Worm (Caenorhabditis elegans) whole organism, L2 larva: ENCODE results near the gene F37C12.14.

Source experiments
- ama-1 ChIP-seq: fragments of 150-350 bp; optimal IDR thresholded peaks from 2 replicates; lab custom pipeline; 2018; ENCODE audit warnings: inconsistent platforms
- nhr-23 ChIP-seq: fragments of 150-350 bp; optimal IDR thresholded peaks from 2 replicates; lab custom pipeline; 2014; ENCODE audit warnings: missing biosample characterization, missing genetic modification reagents, missing genetic modification characterization
- nhr-237 ChIP-seq: fragments of 150-350 bp; optimal IDR thresholded peaks from 2 replicates; lab custom pipeline; 2014; ENCODE audit warnings: missing biosample characterization, missing genetic modification characterization
- nhr-6 ChIP-seq: fragments of 150-350 bp; optimal IDR thresholded peaks from 2 replicates; lab custom pipeline; 2014; ENCODE audit warnings: missing biosample characterization, missing genetic modification characterization
- nhr-77 ChIP-seq: fragments of 150-350 bp; optimal IDR thresholded peaks from 2 replicates; lab custom pipeline; 2014; ENCODE audit warnings: missing biosample characterization, missing genetic modification characterization
- unc-62 ChIP-seq: fragments of 150-350 bp; optimal IDR thresholded peaks from 2 replicates; lab custom pipeline; 2014; ENCODE audit warnings: missing biosample characterization, missing genetic modification reagents, missing genetic modification characterization
- ztf-4 ChIP-seq: fragments of 150-350 bp; optimal IDR thresholded peaks from 2 replicates; lab custom pipeline; 2014; ENCODE audit warnings: missing biosample characterization, missing genetic modification characterization

DNA sequence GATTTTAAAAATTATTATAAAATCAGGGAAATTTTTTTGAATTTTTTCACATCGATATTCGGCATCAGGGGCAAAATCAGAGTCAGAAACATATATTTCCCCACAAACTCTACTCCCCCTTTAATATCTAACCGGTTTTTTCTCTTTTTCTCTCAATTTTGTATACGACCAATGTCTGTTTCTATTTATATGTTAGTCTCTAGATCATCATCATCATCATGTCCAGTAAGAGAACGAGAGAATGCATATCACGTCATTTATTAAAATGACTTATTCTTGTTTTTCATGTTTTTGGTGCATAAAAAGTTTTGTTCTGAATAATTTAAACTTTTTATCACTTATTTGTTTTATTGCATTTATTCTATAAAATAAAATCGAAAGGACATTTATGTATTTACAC lies 32.8 kb downstream of the F37C12.14 start:
- TF ChIP-seq nhr-6 (tag; lab: Kevin White, UChicago) = no peak
- no peak for TF ChIP-seq nhr-23 (tag; lab: Kevin White, UChicago)
- no peak for TF ChIP-seq nhr-77 (tag; lab: Kevin White, UChicago)
- TF ChIP-seq unc-62 (GFP tag; lab: Kevin White, UChicago) = no peak
- no peak for TF ChIP-seq nhr-237 (tag; lab: Kevin White, UChicago)
- TF ChIP-seq ama-1 (lab: Kevin White, UChicago) = no peak
- peak; percentile 45 for TF ChIP-seq ztf-4
